Worm (Caenorhabditis elegans) whole organism, late embryonic: ENCODE data around the gene F13E9.12.

Experiments used
- hlh-30 ChIP-seq: sonication (generic microtip); optimal IDR thresholded peaks from 2 replicates; lab custom pipeline; 2017; ENCODE audit warnings: antibody characterized with exemption, missing genetic modification characterization, missing compliant biosample characterization; ENCODE audit not compliant: insufficient read depth
- lim-6 ChIP-seq: sonication (generic microtip); optimal IDR thresholded peaks from 2 replicates; lab custom pipeline; 2016; ENCODE audit warnings: missing genetic modification characterization, missing compliant biosample characterization
- pros-1 ChIP-seq: fragments of 150-350 bp; optimal IDR thresholded peaks from 2 replicates; lab custom pipeline; 2014; ENCODE audit warnings: missing biosample characterization, missing genetic modification reagents, missing genetic modification characterization

ce11 chrIV:10899091-10899490, 24.7 kb upstream of the F13E9.12 start, which contains the start of the genes F13E9.9 and F13E9.19:
- TF ChIP-seq hlh-30 (tag; lab: Kevin White, UChicago) (no peak), lim-6 (tag; lab: Kevin White, UChicago) (no peak), pros-1 (tag; lab: Kevin White, UChicago) (no peak)
